Fruit fly (Drosophila melanogaster) whole organism, embryonic: Measurements from ENCODE around the gene CG11975.

Experiments
- BtbVII ChIP-seq: fragments of 200-800 bp; sonication (Bioruptor generic); optimal IDR thresholded peaks from 3 replicates; lab custom pipeline; 2017; ENCODE audit warnings: missing biosample characterization, mild to moderate bottlenecking, missing genetic modification characterization
- CG10462 ChIP-seq: fragments of 200-800 bp; sonication (Bioruptor generic); optimal IDR thresholded peaks from 2 replicates; lab custom pipeline; 2016; ENCODE audit warnings: missing biosample characterization, missing genetic modification characterization
- CG11696 ChIP-seq: fragments of 200-800 bp; sonication (Bioruptor generic); IDR thresholded peaks from 2 replicates; pipeline ENCODE4 v1.3.6; 2022; ENCODE audit warnings: missing biosample characterization, missing genetic modification characterization
- CG12236 ChIP-seq: fragments of 200-800 bp; sonication (Bioruptor generic); optimal IDR thresholded peaks from 2 replicates; lab custom pipeline; 2016; ENCODE audit warnings: missing biosample characterization, missing genetic modification characterization
- CG1529 ChIP-seq: fragments of 200-800 bp; sonication (Bioruptor generic); optimal IDR thresholded peaks from 3 replicates; lab custom pipeline; 2018; ENCODE audit warnings: missing biosample characterization, missing genetic modification characterization
- CG15514 ChIP-seq: fragments of 200-800 bp; sonication (Bioruptor generic); optimal IDR thresholded peaks from 3 replicates; lab custom pipeline; 2017; ENCODE audit warnings: missing biosample characterization, missing genetic modification characterization, mild to moderate bottlenecking, moderate library complexity, missing genetic modification reagents
- CG17328 ChIP-seq: fragments of 200-800 bp; sonication (Bioruptor generic); IDR thresholded peaks from 2 replicates; pipeline ENCODE4 v1.3.6; 2022; ENCODE audit warnings: missing biosample characterization, missing genetic modification characterization
- CG17359 ChIP-seq: fragments of 200-800 bp; sonication (Bioruptor generic); optimal IDR thresholded peaks from 3 replicates; lab custom pipeline; 2018; ENCODE audit warnings: missing biosample characterization, mild to moderate bottlenecking, missing genetic modification characterization, moderate library complexity
- CG17361 ChIP-seq: fragments of 200-800 bp; sonication (Bioruptor generic); IDR thresholded peaks from 3 replicates; pipeline ENCODE4 v1.3.6; 2022; ENCODE audit warnings: missing biosample characterization, missing genetic modification characterization
- CG17385 ChIP-seq: fragments of 200-800 bp; sonication (Bioruptor generic); optimal IDR thresholded peaks from 3 replicates; lab custom pipeline; 2018; ENCODE audit warnings: missing biosample characterization, mild to moderate bottlenecking, missing genetic modification characterization
- CG17568 ChIP-seq: fragments of 200-800 bp; sonication (Bioruptor generic); optimal IDR thresholded peaks from 2 replicates; lab custom pipeline; 2018; ENCODE audit warnings: missing biosample characterization, mild to moderate bottlenecking, missing genetic modification characterization, moderate library complexity
- CG17612 ChIP-seq: fragments of 200-800 bp; sonication (Bioruptor generic); IDR thresholded peaks from 2 replicates; pipeline ENCODE4 v1.3.6; 2022; ENCODE audit warnings: missing biosample characterization, missing genetic modification characterization
- CG2875 ChIP-seq: fragments of 200-800 bp; sonication (Bioruptor generic); optimal IDR thresholded peaks from 2 replicates; lab custom pipeline; 2017; ENCODE audit warnings: missing biosample characterization, mild to moderate bottlenecking, missing genetic modification characterization, missing genetic modification reagents
- CG30403 ChIP-seq: fragments of 200-800 bp; sonication (Bioruptor generic); optimal IDR thresholded peaks from 3 replicates; lab custom pipeline; 2016; ENCODE audit warnings: missing biosample characterization, missing genetic modification characterization
- CG31224 ChIP-seq: fragments of 200-800 bp; sonication (Bioruptor generic); IDR thresholded peaks from 2 replicates; pipeline ENCODE4 v1.3.6; 2022; ENCODE audit warnings: missing biosample characterization, missing genetic modification characterization
- CG31365 ChIP-seq: fragments of 200-800 bp; sonication (Bioruptor generic); optimal IDR thresholded peaks from 2 replicates; lab custom pipeline; 2018; ENCODE audit warnings: missing biosample characterization, mild to moderate bottlenecking, missing genetic modification characterization
- CG4328 ChIP-seq: fragments of 200-800 bp; sonication (Bioruptor generic); optimal IDR thresholded peaks from 3 replicates; lab custom pipeline; 2017; ENCODE audit warnings: missing biosample characterization, missing genetic modification reagents, missing genetic modification characterization
- CG4360 ChIP-seq: fragments of 200-800 bp; sonication (Bioruptor generic); IDR thresholded peaks from 2 replicates; pipeline ENCODE4 v1.3.6; 2022; ENCODE audit warnings: missing biosample characterization, missing genetic modification characterization
- CG6854 ChIP-seq: fragments of 200-800 bp; sonication (Bioruptor generic); optimal IDR thresholded peaks from 3 replicates; lab custom pipeline; 2017; ENCODE audit warnings: missing biosample characterization, mild to moderate bottlenecking, missing genetic modification characterization
- CG7357 ChIP-seq: fragments of 200-800 bp; sonication (Bioruptor generic); IDR thresholded peaks from 3 replicates; pipeline ENCODE4 v1.3.6; 2022; ENCODE audit warnings: missing biosample characterization, missing genetic modification characterization
- CG8359 ChIP-seq: fragments of 200-800 bp; sonication (Bioruptor generic); optimal IDR thresholded peaks from 2 replicates; lab custom pipeline; 2017; ENCODE audit warnings: missing biosample characterization, mild to moderate bottlenecking, missing genetic modification characterization, borderline replicate concordance
- CG8765 ChIP-seq: fragments of 200-800 bp; sonication (Bioruptor generic); IDR thresholded peaks from 2 replicates; pipeline ENCODE4 v1.3.6; 2022; ENCODE audit warnings: missing biosample characterization, missing genetic modification characterization
- CTCF ChIP-seq: fragments of 200-800 bp; sonication (Bioruptor generic); optimal IDR thresholded peaks from 2 replicates; lab custom pipeline; 2017; ENCODE audit warnings: missing biosample characterization, mild to moderate bottlenecking, missing genetic modification characterization, moderate library complexity
- Fer3 ChIP-seq: fragments of 200-800 bp; sonication (Bioruptor generic); optimal IDR thresholded peaks from 2 replicates; lab custom pipeline; 2018; ENCODE audit warnings: missing biosample characterization, mild to moderate bottlenecking, missing genetic modification characterization, moderate library complexity
- Gug ChIP-seq: fragments of 200-800 bp; sonication (Bioruptor generic); IDR thresholded peaks from 4 replicates; pipeline ENCODE4 v1.3.6; 2022; ENCODE audit warnings: missing biosample characterization, missing genetic modification characterization
- Jarid2 ChIP-seq: fragments of 200-800 bp; sonication (Bioruptor generic); optimal IDR thresholded peaks from 3 replicates; lab custom pipeline; 2017; ENCODE audit warnings: mild to moderate bottlenecking, missing biosample characterization, missing genetic modification reagents, missing genetic modification characterization
- Lim3 ChIP-seq: fragments of 200-800 bp; sonication (Bioruptor generic); IDR thresholded peaks from 2 replicates; pipeline ENCODE4 v1.3.6; 2022; ENCODE audit warnings: missing biosample characterization, missing genetic modification characterization
- MBD-R2 ChIP-seq: fragments of 200-800 bp; sonication (Bioruptor generic); IDR thresholded peaks from 2 replicates; pipeline ENCODE4 v1.3.6; 2022; ENCODE audit warnings: missing biosample characterization, missing genetic modification characterization
- Meics ChIP-seq: fragments of 200-800 bp; sonication (Bioruptor generic); optimal IDR thresholded peaks from 2 replicates; lab custom pipeline; 2017; ENCODE audit warnings: missing biosample characterization, mild to moderate bottlenecking, missing genetic modification characterization
- Mes4 ChIP-seq: fragments of 200-800 bp; sonication (Bioruptor generic); optimal IDR thresholded peaks from 2 replicates; lab custom pipeline; 2016; ENCODE audit warnings: missing biosample characterization, missing genetic modification characterization
- NC2α ChIP-seq: fragments of 200-800 bp; sonication (Bioruptor generic); optimal IDR thresholded peaks from 2 replicates; lab custom pipeline; 2016; ENCODE audit warnings: missing biosample characterization, missing genetic modification characterization
- NC2β ChIP-seq: fragments of 200-800 bp; sonication (Bioruptor generic); optimal IDR thresholded peaks from 2 replicates; lab custom pipeline; 2016; ENCODE audit warnings: missing biosample characterization, missing genetic modification characterization
- Opbp ChIP-seq: fragments of 200-800 bp; sonication (Bioruptor generic); IDR thresholded peaks from 3 replicates; pipeline ENCODE4 v1.3.6; 2022; ENCODE audit warnings: missing biosample characterization, missing genetic modification characterization; ENCODE audit not compliant: partially characterized antibody
- Pdp1 ChIP-seq, 2 experiments: fragments of 200-800 bp; sonication (Bioruptor generic); optimal IDR thresholded peaks; 3 replicates each; lab custom pipeline; 2016; ENCODE audit warnings: missing biosample characterization in 2 of 2, missing genetic modification characterization in 2 of 2, mild to moderate bottlenecking in 1 of 2, moderate library complexity in 1 of 2
- Six4 ChIP-seq: fragments of 200-800 bp; sonication (Bioruptor generic); optimal IDR thresholded peaks from 2 replicates; lab custom pipeline; 2016; ENCODE audit warnings: missing biosample characterization, missing genetic modification characterization
- cad ChIP-seq: fragments of >200 bp; optimal IDR thresholded peaks from 2 replicates; lab custom pipeline; 2017; ENCODE audit warnings: missing biosample characterization, missing genetic modification characterization
- crol ChIP-seq: fragments of 200-800 bp; sonication (Bioruptor generic); IDR thresholded peaks from 2 replicates; pipeline ENCODE4 v1.3.6; 2022; ENCODE audit warnings: missing biosample characterization, missing genetic modification characterization
- danr ChIP-seq: fragments of 200-800 bp; sonication (Bioruptor generic); IDR thresholded peaks from 2 replicates; pipeline ENCODE4 v1.3.6; 2022; ENCODE audit warnings: missing biosample characterization, missing genetic modification characterization
- gfzf ChIP-seq: fragments of 200-800 bp; sonication (Bioruptor generic); optimal IDR thresholded peaks from 2 replicates; lab custom pipeline; 2016; ENCODE audit warnings: missing biosample characterization, mild to moderate bottlenecking, missing genetic modification characterization, moderate library complexity
- gsb ChIP-seq: fragments of 200-800 bp; sonication (Bioruptor generic); IDR thresholded peaks from 2 replicates; pipeline ENCODE4 v1.3.6; 2022; ENCODE audit warnings: missing biosample characterization, missing genetic modification characterization
- lbe ChIP-seq: fragments of 200-800 bp; sonication (Bioruptor generic); optimal IDR thresholded peaks from 2 replicates; lab custom pipeline; 2016; ENCODE audit warnings: missing biosample characterization, mild to moderate bottlenecking, missing genetic modification characterization
- lov ChIP-seq, 2 experiments: fragments of 200-800 bp in 1 of 2; fragments of >200 bp in 1 of 2; sonication (Bioruptor generic) in 1 of 2; IDR thresholded peaks in 1 of 2; optimal IDR thresholded peaks in 1 of 2; 2 replicates in 1 of 2; 3 replicates in 1 of 2; pipeline versions ENCODE4 v1.3.6 to Lab custom; 2017 to 2022; ENCODE audit warnings: missing biosample characterization in 1 of 2, missing genetic modification characterization in 1 of 2
- odd ChIP-seq: fragments of 200-800 bp; sonication (Bioruptor generic); optimal IDR thresholded peaks from 2 replicates; lab custom pipeline; 2017; ENCODE audit warnings: missing biosample characterization, mild to moderate bottlenecking, missing genetic modification characterization
- org-1 ChIP-seq: fragments of 200-800 bp; sonication (Bioruptor generic); optimal IDR thresholded peaks from 2 replicates; lab custom pipeline; 2017; ENCODE audit warnings: missing biosample characterization, missing genetic modification characterization
- pfk ChIP-seq: fragments of 200-800 bp; sonication (Bioruptor generic); optimal IDR thresholded peaks from 2 replicates; lab custom pipeline; 2018; ENCODE audit warnings: missing biosample characterization, mild to moderate bottlenecking, missing genetic modification characterization, moderate library complexity
- sens-2 ChIP-seq: fragments of 200-800 bp; sonication (Bioruptor generic); IDR thresholded peaks from 2 replicates; pipeline ENCODE4 v1.3.6; 2022; ENCODE audit warnings: missing biosample characterization, missing genetic modification characterization
- tin ChIP-seq: fragments of 200-800 bp; sonication (Bioruptor generic); optimal IDR thresholded peaks from 3 replicates; lab custom pipeline; 2016; ENCODE audit warnings: missing biosample characterization, missing genetic modification characterization
- tx ChIP-seq: fragments of 200-800 bp; sonication (Bioruptor generic); optimal IDR thresholded peaks from 2 replicates; lab custom pipeline; 2016; ENCODE audit warnings: missing biosample characterization, missing genetic modification characterization
- vvl ChIP-seq: fragments of 200-800 bp; sonication (Bioruptor generic); IDR thresholded peaks from 2 replicates; pipeline ENCODE4 v1.3.6; 2022; ENCODE audit warnings: missing biosample characterization, missing genetic modification characterization
- wdn ChIP-seq: fragments of 200-800 bp; sonication (Bioruptor generic); IDR thresholded peaks from 2 replicates; pipeline ENCODE4 v1.3.6; 2022; ENCODE audit warnings: missing biosample characterization, missing genetic modification characterization
- wor ChIP-seq: fragments of 200-800 bp; sonication (Bioruptor generic); IDR thresholded peaks from 2 replicates; pipeline ENCODE4 v1.3.6; 2022; ENCODE audit warnings: missing biosample characterization, missing genetic modification characterization
- z ChIP-seq: fragments of 200-800 bp; sonication (Bioruptor generic); IDR thresholded peaks from 3 replicates; pipeline ENCODE4 v1.3.6; 2022; ENCODE audit warnings: missing biosample characterization, missing genetic modification characterization

CG11975 gene

DNA sequence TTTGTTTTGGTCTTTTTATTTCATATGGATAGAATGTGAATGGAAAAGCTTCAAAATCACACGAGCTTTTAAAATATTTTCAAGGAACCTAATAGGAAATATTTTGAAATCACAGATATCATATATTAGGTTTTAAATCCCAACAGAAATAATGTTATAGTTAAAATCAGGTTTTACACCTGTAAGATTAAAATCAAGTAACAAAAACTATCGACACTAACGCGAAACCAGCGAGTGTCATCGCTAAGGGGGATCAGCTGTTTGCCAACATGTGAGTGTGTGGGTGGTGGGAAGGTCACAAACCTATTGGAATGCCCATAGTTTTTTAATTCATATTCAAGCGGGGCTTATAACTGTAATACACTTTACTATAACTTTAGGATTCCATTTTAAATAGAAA, 45.6 kb downstream of the CG11975 start, which contains the start of gene hyx (continued):
- TF ChIP-seq Mes4 (GFP tag; lab: Kevin White, UChicago) (no peak), CG17385 (GFP tag; lab: Kevin White, UChicago) (peak; percentile 38), lbe (peak; percentile 39), CG11696 (GFP tag; lab: Robert Waterston, UW) (no peak), CG8359 (GFP tag; lab: Kevin White, UChicago) (no peak), Lim3 (GFP tag; lab: Robert Waterston, UW) (no peak), CG31224 (no peak), lov (optimal IDR thresholded peaks at IDR 0.05; lab: Kevin White, UChicago) (no peak), lov (GFP tag; IDR thresholded peaks at IDR 0.05; lab: Robert Waterston, UW) (no peak), pfk (GFP tag; lab: Kevin White, UChicago) (no peak), CG4360 (no peak), cad (no peak), CG10462 (GFP tag; lab: Kevin White, UChicago) (no peak), Jarid2 (GFP tag; lab: Kevin White, UChicago) (no peak), CG17361 (0 out of 3 replicates have a peak, but pooled peaks have one; percentile 15), danr (no peak), Fer3 (tag; lab: Kevin White, UChicago) (peak; percentile 50), CG4328 (no peak), NC2β (GFP tag; lab: Kevin White, UChicago) (peak; percentile 17), Gug (GFP tag; lab: Robert Waterston, UW) (peak; percentile 34; the same call in 1 of the 4 replicates), MBD-R2 (GFP tag; lab: Robert Waterston, UW) (peak; percentile 69), wor (GFP tag; lab: Robert Waterston, UW) (no peak), CG15514 (peak; percentile 57), CG17359 (tag; lab: Kevin White, UChicago) (peak; percentile 44), tin (GFP tag; lab: Kevin White, UChicago) (peak; percentile 47), CG8765 (no peak), CG17328 (0 out of 2 replicates have a peak, but pooled peaks have one; percentile 7), Six4 (GFP tag; lab: Kevin White, UChicago) (no peak), CG2875 (GFP tag; lab: Kevin White, UChicago) (no peak), crol (GFP tag; lab: Robert Waterston, UW) (no peak), z (GFP tag; lab: Robert Waterston, UW) (no peak), CG6854 (GFP tag; lab: Kevin White, UChicago) (no peak), tx (GFP tag; lab: Kevin White, UChicago) (peak; percentile 14), CTCF (GFP tag; lab: Kevin White, UChicago) (no peak), CG17568 (GFP tag; lab: Kevin White, UChicago) (no peak), NC2α (GFP tag; lab: Kevin White, UChicago) (no peak), org-1 (GFP tag; lab: Kevin White, UChicago) (no peak), gsb (GFP tag; lab: Robert Waterston, UW) (no peak), CG31365 (no peak), odd (GFP tag; lab: Kevin White, UChicago) (peak; percentile 20), CG7357 (GFP tag; lab: Robert Waterston, UW) (no peak), CG12236 (GFP tag; lab: Kevin White, UChicago) (no peak), sens-2 (GFP tag; lab: Robert Waterston, UW) (no peak), CG17612 (no peak), Opbp (peak; percentile 80; the same call in 2 of the 3 replicates), Meics (peak; percentile 36), vvl (GFP tag; lab: Robert Waterston, UW) (peak; percentile 58; the same call in 1 of the 2 replicates), CG30403 (GFP tag; lab: Kevin White, UChicago) (peak; percentile 66), Pdp1 (GFP tag; optimal IDR thresholded peaks at IDR 0.05; lab: Kevin White, UChicago) (peak in 1 of 2 experiments; percentile 41), gfzf (GFP tag; lab: Kevin White, UChicago) (no peak), wdn (GFP tag; lab: Robert Waterston, UW) (no peak), CG1529 (no peak), BtbVII (no peak)
